Worm (Caenorhabditis elegans) whole organism, midembryonic: ENCODE measurements around the gene qdpr-1.

ENCODE experiments used
- flt-1 ChIP-seq: fragments of 200-800 bp; sonication (Bioruptor generic); IDR thresholded peaks from 2 replicates; pipeline ENCODE4 v1.3.6; 2022; ENCODE audit warnings: missing genetic modification characterization, missing compliant biosample characterization
- ref-1 ChIP-seq: fragments of 200-800 bp; sonication (Bioruptor generic); conservative IDR thresholded peaks from 2 replicates; pipeline ENCODE4 v1.3.6; 2022; ENCODE audit warnings: missing genetic modification reagents, missing genetic modification characterization, missing compliant biosample characterization
- ztf-29 ChIP-seq: fragments of 200-800 bp; sonication (Bioruptor generic); IDR thresholded peaks from 2 replicates; pipeline ENCODE4 v1.3.6; 2022; ENCODE audit warnings: missing genetic modification reagents, missing genetic modification characterization, missing compliant biosample characterization

- TF ChIP-seq ztf-29 (GFP tag; lab: Robert Waterston, UW) (no peak), flt-1 (GFP tag; lab: Robert Waterston, UW) (no peak), ref-1 (GFP tag; lab: Robert Waterston, UW) (no peak)
These were observed 45.9 kb upstream of the qdpr-1 start for ce11 chrIII:13347782-13348327.
